Worm (Caenorhabditis elegans) whole organism, L1 larva: ENCODE measurements around the gene M02G9.4.

Source experiments
- ceh-63 ChIP-seq: fragments of 200-800 bp; sonication (Bioruptor generic); optimal IDR thresholded peaks from 2 replicates; lab custom pipeline; 2018; ENCODE audit warnings: mild to moderate bottlenecking, missing genetic modification characterization, missing compliant biosample characterization
- hpl-2 ChIP-seq: fragments of 150-350 bp; optimal IDR thresholded peaks from 2 replicates; lab custom pipeline; 2014; ENCODE audit warnings: missing biosample characterization, missing genetic modification reagents, missing genetic modification characterization
- jun-1 ChIP-seq: fragments of 150-350 bp; optimal IDR thresholded peaks from 2 replicates; lab custom pipeline; 2014; ENCODE audit warnings: missing biosample characterization, missing genetic modification reagents, missing genetic modification characterization
- pqm-1 ChIP-seq: sonication (generic microtip); optimal IDR thresholded peaks from 3 replicates; lab custom pipeline; 2017; ENCODE audit warnings: missing biosample characterization, missing genetic modification characterization

- no peak for TF ChIP-seq hpl-2
- TF ChIP-seq ceh-63 (GFP tag; lab: Kevin White, UChicago) = no peak
- no peak for TF ChIP-seq pqm-1 (tag; lab: Kevin White, UChicago)
- TF ChIP-seq jun-1 (tag; lab: Kevin White, UChicago) = no peak
Measured at ce11 chrII:10279561-10279960, 37.5 kb upstream of the M02G9.4 start, which contains the start of gene ZK971.1.
